Worm (Caenorhabditis elegans): Measurements from ENCODE around the gene F42A6.6.

F42A6.6 gene

DNA sequence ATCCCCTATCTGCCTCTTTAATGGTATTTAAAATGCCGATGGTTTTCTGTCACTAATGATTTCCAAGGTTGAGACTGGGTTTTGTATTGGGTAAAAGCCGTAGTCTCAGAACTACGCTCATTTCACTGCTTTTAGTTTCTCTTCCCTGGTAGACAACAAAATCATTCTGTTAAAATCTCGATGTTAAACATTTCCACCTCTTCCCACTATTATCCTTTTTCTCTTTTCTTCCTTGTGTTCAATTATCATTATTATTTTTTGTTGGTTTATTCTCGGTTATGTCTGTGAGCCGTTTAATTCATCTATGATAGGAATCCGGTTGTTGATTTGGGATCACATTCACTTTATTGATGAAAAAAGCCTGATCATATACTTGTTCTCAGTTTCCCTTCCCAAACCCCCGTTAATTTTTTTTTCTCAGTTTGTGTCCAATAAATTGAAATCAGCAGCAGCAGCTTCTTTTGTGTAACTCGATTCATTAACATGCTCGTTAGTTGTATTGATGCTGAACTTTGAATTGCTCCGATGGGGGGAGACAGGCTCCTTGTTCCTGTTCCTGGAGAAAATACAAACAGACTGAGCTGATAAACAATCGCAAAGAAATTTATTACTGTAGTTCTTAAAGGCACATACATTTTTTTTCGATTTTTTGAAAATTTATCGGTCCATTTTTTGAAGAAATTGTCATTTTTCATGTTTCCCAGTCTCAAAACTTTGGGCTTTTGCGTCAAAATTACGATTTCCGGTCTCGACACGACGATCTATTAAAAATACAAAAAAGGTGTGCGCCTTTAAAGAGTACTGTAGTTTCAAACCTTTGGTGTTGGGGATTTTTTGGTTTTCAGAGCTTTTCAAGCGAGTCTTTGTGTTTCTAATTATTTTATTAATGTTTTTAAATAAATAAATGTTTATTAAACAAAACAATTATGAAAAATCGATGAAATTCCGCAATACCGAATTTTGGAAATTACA, 39.8 kb downstream of the F42A6.6 start (continued):
- TF ChIP-seq ztf-7 (tag; optimal IDR thresholded peaks at IDR 0.05) (no peak), nhr-25 (tag; optimal IDR thresholded peaks at IDR 0.05; ENCODE audit: borderline replicate concordance, insufficient read depth) (no peak), mep-1 (tag; optimal IDR thresholded peaks at IDR 0.05) (no peak), ceh-32 (tag; optimal IDR thresholded peaks at IDR 0.05; ENCODE audit: poor library complexity) (no peak), pha-4 (GFP tag; IDR thresholded peaks at IDR 0.05) (peak; percentile 27; the same call in 1 of the 2 replicates), pha-4 (tag; optimal IDR thresholded peaks at IDR 0.05) (no peak), ZK337.2 (GFP tag; IDR thresholded peaks at IDR 0.05) (no peak), nhr-28 (tag; optimal IDR thresholded peaks at IDR 0.05) (no peak), Y105C5A.15 (GFP tag; IDR thresholded peaks at IDR 0.05) (no peak), sdz-12 (GFP tag; optimal IDR thresholded peaks at IDR 0.05) (peak; percentile 10), spr-1 (tag; optimal IDR thresholded peaks at IDR 0.05) (no peak), fos-1 (tag; optimal IDR thresholded peaks at IDR 0.05) (no peak), madf-9 (GFP tag; conservative IDR thresholded peaks at IDR 0.05) (no peak), lim-7 (GFP tag; IDR thresholded peaks at IDR 0.05) (no peak), mxl-3 (GFP tag; optimal IDR thresholded peaks at IDR 0.05) (no peak), lsy-2 (tag; optimal IDR thresholded peaks at IDR 0.05) (no peak), ama-1 (optimal IDR thresholded peaks at IDR 0.05) (no peak), aha-1 (tag) (peak; percentile 86), Y5F2A.4 (GFP tag; optimal IDR thresholded peaks at IDR 0.05) (peak; percentile 15), ceh-82 (tag; optimal IDR thresholded peaks at IDR 0.05) (no peak), egl-27 (tag; optimal IDR thresholded peaks at IDR 0.05) (no peak), nhr-48 (tag; optimal IDR thresholded peaks at IDR 0.05) (no peak), gei-8 (GFP tag; optimal IDR thresholded peaks at IDR 0.05) (no peak), zag-1 (tag; optimal IDR thresholded peaks at IDR 0.05) (no peak), saeg-2 (GFP tag; IDR thresholded peaks at IDR 0.05) (no peak), unc-39 (tag; optimal IDR thresholded peaks at IDR 0.05) (no peak), snpc-4 (tag; optimal IDR thresholded peaks at IDR 0.05) (no peak), hif-1 (tag; optimal IDR thresholded peaks at IDR 0.05) (no peak), ctbp-1 (GFP tag; IDR thresholded peaks at IDR 0.05) (0 out of 2 replicates have a peak, but pooled peaks have one; percentile 8)

DNA sequence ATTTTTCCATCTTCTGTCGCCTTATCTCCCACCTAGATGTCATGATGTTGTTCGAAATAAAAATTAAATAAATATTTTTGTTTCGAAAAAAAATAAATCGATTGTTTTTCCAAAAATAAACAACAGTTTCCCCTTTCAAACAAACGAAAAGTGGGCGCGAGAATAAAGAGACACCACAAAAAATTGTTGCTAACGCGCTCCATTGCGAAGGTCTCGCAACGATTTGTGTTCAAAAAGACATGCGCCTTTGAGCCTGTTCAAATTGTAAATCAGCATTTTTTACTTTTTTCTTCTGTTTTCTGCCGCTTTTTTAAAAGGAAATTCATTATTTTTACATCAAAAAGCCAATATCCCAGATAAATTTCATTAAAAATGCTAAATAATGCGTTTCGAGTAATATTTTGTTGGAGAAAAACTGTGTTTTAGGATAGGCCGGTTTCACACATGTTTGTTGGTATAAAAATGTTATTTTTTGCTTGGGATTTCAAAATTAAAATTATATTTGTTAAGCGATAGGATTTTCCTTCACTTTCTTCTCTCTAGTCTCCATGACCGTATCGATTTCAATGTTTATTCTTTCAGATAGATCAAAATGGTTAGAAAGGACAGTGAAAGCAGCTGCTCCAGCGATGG, 42.0 kb downstream of the F42A6.6 start, which contains the start of gene W08E12.7:
W08E12.7 (plus strand) TSS at position 583 of the 633 bp plus-strand sequence.
- TF ChIP-seq php-3 (GFP tag; IDR thresholded peaks at IDR 0.05) (0 out of 2 replicates have a peak, but pooled peaks have one; percentile 20), saeg-2 (GFP tag; IDR thresholded peaks at IDR 0.05) (no peak), nhr-102 (tag; optimal IDR thresholded peaks at IDR 0.05) (no peak), nhr-42 (GFP tag; IDR thresholded peaks at IDR 0.05) (peak; percentile 86; the same call in 1 of the 2 replicates), unc-62 (GFP tag; optimal IDR thresholded peaks at IDR 0.05 in 1 of 2) (peak in 1 of 2 experiments; percentile 71), unc-62 (tag; optimal IDR thresholded peaks at IDR 0.05) (no peak), spr-3 (GFP tag; optimal IDR thresholded peaks at IDR 0.05) (peak; percentile 32), lin-15B (tag; optimal IDR thresholded peaks at IDR 0.05) (peak; percentile 91), ZK337.2 (GFP tag; IDR thresholded peaks at IDR 0.05) (no peak), ceh-32 (tag; optimal IDR thresholded peaks at IDR 0.05; ENCODE audit: poor library complexity) (no peak), ces-1 (GFP tag; optimal IDR thresholded peaks at IDR 0.05) (no peak), mxl-2 (GFP tag; conservative IDR thresholded peaks at IDR 0.05) (0 out of 2 replicates have a peak, but pooled peaks have one; percentile 48), dmd-9 (GFP tag; IDR thresholded peaks at IDR 0.05) (peak; percentile 80; the same call in 1 of the 2 replicates), T20F7.1 (GFP tag; optimal IDR thresholded peaks at IDR 0.05) (no peak), Y105C5A.15 (GFP tag; IDR thresholded peaks at IDR 0.05) (no peak), skn-1 (tag; optimal IDR thresholded peaks at IDR 0.05) (no peak), snpc-1.2 (GFP tag; IDR thresholded peaks at IDR 0.05) (0 out of 2 replicates have a peak, but pooled peaks have one; percentile 36), daf-8 (GFP tag; IDR thresholded peaks at IDR 0.05) (no peak), pqm-1 (tag; optimal IDR thresholded peaks at IDR 0.05) (peak; percentile 82), F26F4.8 (GFP tag; conservative IDR thresholded peaks at IDR 0.05) (no peak), sdz-12 (GFP tag; optimal IDR thresholded peaks at IDR 0.05) (no peak), dve-1 (tag; optimal IDR thresholded peaks at IDR 0.05; ENCODE audit: insufficient read depth) (peak; percentile 99), set-16 (GFP tag; IDR thresholded peaks at IDR 0.05) (no peak), F44E2.7 (GFP tag; IDR thresholded peaks at IDR 0.05) (no peak)

All from whole organism, L4 larva.